Worm (Caenorhabditis elegans): Measurements from ENCODE around the gene ZK863.1.
A peak's percentile ranks its signal among the peaks of the same experiment; 100 is the strongest.

Gene ZK863.1

DNA sequence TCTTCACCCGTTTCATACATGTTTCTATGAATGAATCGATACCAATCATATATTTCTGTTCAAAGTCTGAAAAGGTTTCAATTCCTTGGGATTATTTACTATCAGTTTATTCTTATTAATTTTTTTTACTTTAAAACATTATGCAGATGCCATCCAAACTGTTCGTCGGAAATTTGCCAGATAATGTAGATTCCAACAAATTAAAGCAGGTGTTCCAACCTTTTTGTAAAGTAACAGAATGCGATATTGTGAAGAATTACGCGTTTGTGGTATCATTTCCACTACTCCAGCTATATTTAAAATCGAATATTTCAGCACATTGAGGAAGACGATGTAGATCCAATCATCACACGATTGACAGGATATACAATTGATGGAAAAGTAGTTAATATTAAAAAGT, 22.1 kb upstream of the ZK863.1 start, which contains the start of gene rnp-1:
Gene rnp-1 (plus strand): TSS at position 145 of the 400 bp plus-strand sequence.
- peak; percentile 17; the same call in 1 of the 2 replicates for TF ChIP-seq nfyb-1 (GFP tag; IDR thresholded peaks at IDR 0.05)
- 0 out of 2 replicates have a peak, but pooled peaks have one; percentile 29 for TF ChIP-seq pbrm-1 (GFP tag; IDR thresholded peaks at IDR 0.05)
- TF ChIP-seq B0336.3 (GFP tag; IDR thresholded peaks at IDR 0.05) = peak; percentile 58; the same call in 1 of the 2 replicates
- TF ChIP-seq attf-6 (GFP tag; IDR thresholded peaks at IDR 0.05) = 0 out of 2 replicates have a peak, but pooled peaks have one; percentile 11
- no peak for TF ChIP-seq F23B12.7 (tag; optimal IDR thresholded peaks at IDR 0.05; ENCODE audit: insufficient read depth)
- TF ChIP-seq Y56A3A.18 (GFP tag; IDR thresholded peaks at IDR 0.05) = 0 out of 2 replicates have a peak, but pooled peaks have one; percentile 10
- 0 out of 2 replicates have a peak, but pooled peaks have one; percentile 36 for TF ChIP-seq Y53G8AR.9 (GFP tag; conservative IDR thresholded peaks at IDR 0.05)
- peak; percentile 16 for TF ChIP-seq F49E8.2 (tag; optimal IDR thresholded peaks at IDR 0.05; ENCODE audit: insufficient read depth)
- TF ChIP-seq zfh-2 (GFP tag; conservative IDR thresholded peaks at IDR 0.05) = no peak
- TF ChIP-seq ceh-27 (GFP tag; optimal IDR thresholded peaks at IDR 0.05) = no peak
- peak; percentile 24 for TF ChIP-seq tlf-1 (GFP tag; optimal IDR thresholded peaks at IDR 0.05)
- 0 out of 2 replicates have a peak, but pooled peaks have one; percentile 23 for TF ChIP-seq ceh-100 (GFP tag; IDR thresholded peaks at IDR 0.05)
- TF ChIP-seq B0035.1 (tag; optimal IDR thresholded peaks at IDR 0.05) = no peak
- TF ChIP-seq ama-1 (optimal IDR thresholded peaks at IDR 0.05) = peak; percentile 15
- TF ChIP-seq ama-1 (GFP tag; optimal IDR thresholded peaks at IDR 0.05) = peak in 1 of 2 experiments; percentile 72
- TF ChIP-seq ztf-3 (GFP tag; optimal IDR thresholded peaks at IDR 0.05) = no peak
- no peak for TF ChIP-seq bed-1 (GFP tag; IDR thresholded peaks at IDR 0.05)
- TF ChIP-seq Y67H2A.10 (GFP tag; conservative IDR thresholded peaks at IDR 0.05) = no peak
- TF ChIP-seq lin-35 (GFP tag; optimal IDR thresholded peaks at IDR 0.05) = peak in 1 of 3 experiments; percentile 4
- TF ChIP-seq hmg-1.2 (GFP tag; IDR thresholded peaks at IDR 0.05) = 0 out of 2 replicates have a peak, but pooled peaks have one; percentile 8

- TF ChIP-seq pbrm-1 (GFP tag; IDR thresholded peaks at IDR 0.05) (peak; percentile 44; the same call in 1 of the 2 replicates), snpc-3.4 (tag; optimal IDR thresholded peaks at IDR 0.05) (peak; percentile 57), snpc-4 (GFP tag; optimal IDR thresholded peaks at IDR 0.05) (no peak), snpc-4 (tag; optimal IDR thresholded peaks at IDR 0.05) (peak in 2 of 4 experiments; percentile 3 to 46), madf-6 (GFP tag; IDR thresholded peaks at IDR 0.05) (peak; percentile 38; the same call in 1 of the 2 replicates), nfya-2 (GFP tag; IDR thresholded peaks at IDR 0.05) (no peak), ceh-58 (GFP tag; IDR thresholded peaks at IDR 0.05) (no peak), D2030.7 (GFP tag; IDR thresholded peaks at IDR 0.05) (peak; percentile 31; the same call in 1 of the 2 replicates), somi-1 (GFP tag; optimal IDR thresholded peaks at IDR 0.05) (no peak), attf-3 (GFP tag; conservative IDR thresholded peaks at IDR 0.05) (peak; percentile 67), egrh-3 (GFP tag; IDR thresholded peaks at IDR 0.05) (no peak), athp-1 (tag; optimal IDR thresholded peaks at IDR 0.05) (no peak), mel-28 (tag; optimal IDR thresholded peaks at IDR 0.05; ENCODE audit: borderline replicate concordance) (no peak), lin-54 (GFP tag; optimal IDR thresholded peaks at IDR 0.05) (peak; percentile 53), lsl-1 (GFP tag; optimal IDR thresholded peaks at IDR 0.05) (peak; percentile 62), ztf-18 (tag; optimal IDR thresholded peaks at IDR 0.05) (peak; percentile 10), hmg-1.2 (GFP tag; IDR thresholded peaks at IDR 0.05) (peak; percentile 86), F49E8.2 (tag; optimal IDR thresholded peaks at IDR 0.05; ENCODE audit: insufficient read depth) (peak; percentile 60), efl-1 (GFP tag; optimal IDR thresholded peaks at IDR 0.05) (peak; percentile 12), ets-4 (GFP tag; optimal IDR thresholded peaks at IDR 0.05) (no peak), mes-4 (tag; optimal IDR thresholded peaks at IDR 0.05) (no peak), mcd-1 (GFP tag; IDR thresholded peaks at IDR 0.05) (0 out of 2 replicates have a peak, but pooled peaks have one; percentile 18), madf-3 (GFP tag; IDR thresholded peaks at IDR 0.05) (no peak), cebp-1 (GFP tag; IDR thresholded peaks at IDR 0.05) (no peak), cebp-1 (tag; optimal IDR thresholded peaks at IDR 0.05) (peak; percentile 4), egl-44 (GFP tag; IDR thresholded peaks at IDR 0.05) (no peak), K11D2.4 (GFP tag; IDR thresholded peaks at IDR 0.05) (no peak), tbp1 (GFP tag; optimal IDR thresholded peaks at IDR 0.05) (peak; percentile 3)
Observed at ce11 chrV:12190943-12191569, 21.0 kb upstream of the ZK863.1 start, which contains the start of gene dpy-30. dpy-30 (plus strand) TSS chrV:12191519.

Measured in whole organism, young adult.